Fruit fly (Drosophila melanogaster) whole organism, adult: ENCODE results near the gene Rcd-1r.

Experiments used
- CG11617 ChIP-seq: fragments of 200-800 bp; sonication (Bioruptor generic); optimal IDR thresholded peaks from 2 replicates; lab custom pipeline; 2017; ENCODE audit warnings: mild to moderate bottlenecking, missing biosample characterization, missing genetic modification reagents, missing genetic modification characterization
- CG14711 ChIP-seq: fragments of 200-800 bp; sonication (Bioruptor generic); optimal IDR thresholded peaks from 2 replicates; lab custom pipeline; 2018; ENCODE audit warnings: missing biosample characterization, mild to moderate bottlenecking, missing genetic modification characterization, moderate library complexity
- CG33017 ChIP-seq: fragments of 200-800 bp; sonication (Bioruptor generic); optimal IDR thresholded peaks from 2 replicates; lab custom pipeline; 2018; ENCODE audit warnings: missing biosample characterization, mild to moderate bottlenecking, missing genetic modification characterization, moderate library complexity
- CG5204 ChIP-seq: fragments of 200-800 bp; sonication (Bioruptor generic); optimal IDR thresholded peaks from 2 replicates; lab custom pipeline; 2016; ENCODE audit warnings: missing biosample characterization, missing genetic modification characterization
- CG7101 ChIP-seq: fragments of 200-800 bp; sonication (Bioruptor generic); optimal IDR thresholded peaks from 2 replicates; lab custom pipeline; 2018; ENCODE audit warnings: missing biosample characterization, mild to moderate bottlenecking, missing genetic modification characterization, moderate library complexity
- Clk ChIP-seq: fragments of 200-800 bp; sonication (Bioruptor generic); optimal IDR thresholded peaks from 2 replicates; lab custom pipeline; 2017; ENCODE audit warnings: missing biosample characterization, missing genetic modification characterization
- Crg-1 ChIP-seq: fragments of 200-800 bp; sonication (Bioruptor generic); optimal IDR thresholded peaks from 2 replicates; lab custom pipeline; 2016; ENCODE audit warnings: missing biosample characterization, missing genetic modification characterization
- Hr96 ChIP-seq: fragments of 200-800 bp; sonication (Bioruptor generic); optimal IDR thresholded peaks from 2 replicates; lab custom pipeline; 2016; ENCODE audit warnings: missing biosample characterization, missing genetic modification characterization
- Mnt ChIP-seq: fragments of 200-800 bp; sonication (Bioruptor generic); optimal IDR thresholded peaks from 2 replicates; lab custom pipeline; 2016; ENCODE audit warnings: missing biosample characterization, mild to moderate bottlenecking, missing genetic modification characterization
- bab1 ChIP-seq: fragments of 200-800 bp; sonication (Bioruptor generic); optimal IDR thresholded peaks from 3 replicates; lab custom pipeline; 2019; ENCODE audit warnings: missing biosample characterization, mild to moderate bottlenecking, missing genetic modification characterization, moderate library complexity
- cic ChIP-seq: fragments of 200-800 bp; sonication (Bioruptor generic); optimal IDR thresholded peaks from 2 replicates; lab custom pipeline; 2017; ENCODE audit warnings: missing biosample characterization, mild to moderate bottlenecking, missing genetic modification characterization, moderate library complexity
- cnc ChIP-seq, 2 experiments: fragments of >200 bp; optimal IDR thresholded peaks; 2 replicates each; lab custom pipeline; 2017
- kay ChIP-seq: fragments of 200-800 bp; sonication (Bioruptor generic); peaks from one replicate; lab custom pipeline; 2016; ENCODE audit warnings: missing biosample characterization, missing genetic modification characterization, borderline replicate concordance
- ovo ChIP-seq: fragments of 200-800 bp; sonication (Bioruptor generic); optimal IDR thresholded peaks from 2 replicates; lab custom pipeline; 2016; ENCODE audit warnings: missing biosample characterization, missing genetic modification characterization
- pad ChIP-seq: fragments of 200-800 bp; sonication (Bioruptor generic); optimal IDR thresholded peaks from 3 replicates; lab custom pipeline; 2017; ENCODE audit warnings: missing biosample characterization, missing genetic modification characterization, mild to moderate bottlenecking, moderate library complexity, missing genetic modification reagents
- tj ChIP-seq: fragments of 200-800 bp; sonication (Bioruptor generic); optimal IDR thresholded peaks from 3 replicates; lab custom pipeline; 2017; ENCODE audit warnings: missing biosample characterization, mild to moderate bottlenecking, missing genetic modification characterization, moderate library complexity

The Rcd-1r gene

dm6 chr2L:8974506-8974905 lies 39.4 kb downstream of the Rcd-1r start:
- TF ChIP-seq kay (no peak), CG14711 (tag; lab: Kevin White, UChicago) (no peak), ovo (GFP tag; lab: Kevin White, UChicago) (no peak), Mnt (GFP tag; lab: Kevin White, UChicago) (no peak), cic (GFP tag; lab: Kevin White, UChicago) (no peak), CG7101 (tag; lab: Kevin White, UChicago) (no peak)

- TF ChIP-seq Hr96 (GFP tag; lab: Kevin White, UChicago) = no peak
- no peak for TF ChIP-seq Clk
- no peak for TF ChIP-seq bab1 (GFP tag; lab: Kevin White, UChicago)
- TF ChIP-seq CG5204 (GFP tag; lab: Kevin White, UChicago) = no peak
- TF ChIP-seq Crg-1 (GFP tag; lab: Kevin White, UChicago) = no peak
- TF ChIP-seq ovo (GFP tag; lab: Kevin White, UChicago) = no peak
- TF ChIP-seq tj = no peak
- no peak for TF ChIP-seq pad
- TF ChIP-seq CG33017 (tag; lab: Kevin White, UChicago) = no peak
- TF ChIP-seq cnc (optimal IDR thresholded peaks at IDR 0.05; lab: Kevin White, UChicago) = no peak
- TF ChIP-seq CG11617 (GFP tag; lab: Kevin White, UChicago) = no peak
- no peak for TF ChIP-seq Mnt (GFP tag; lab: Kevin White, UChicago)
Measured at dm6 chr2L:8972905-8973304, 41.0 kb downstream of the Rcd-1r start.

- no peak for TF ChIP-seq Clk
- no peak for TF ChIP-seq cnc (optimal IDR thresholded peaks at IDR 0.05; lab: Kevin White, UChicago)
Measured at dm6 chr2L:8967235-8967634, 46.6 kb downstream of the Rcd-1r start, which contains the start of gene CG18088. Gene CG18088, plus strand, starts transcription at chr2L:8967535.

- TF ChIP-seq kay (peak; percentile 37), Clk (no peak)
Measured at dm6 chr2L:8964657-8965056, 49.2 kb downstream of the Rcd-1r start, which contains the start of gene CG32984. Gene CG32984, plus strand, starts transcription at chr2L:8964957.
